Worm (Caenorhabditis elegans) whole organism, L1 larva: ENCODE results near the gene T28C6.10.

Experiments
- Y116A8C.19 ChIP-seq: sonication (generic microtip); optimal IDR thresholded peaks from 2 replicates; lab custom pipeline; 2016; ENCODE audit warnings: missing compliant biosample characterization, missing genetic modification characterization, borderline replicate concordance
- aha-1 ChIP-seq: fragments of 150-350 bp; optimal IDR thresholded peaks from 2 replicates; lab custom pipeline; 2014; ENCODE audit warnings: missing biosample characterization, missing genetic modification characterization
- blmp-1 ChIP-seq: fragments of 150-350 bp; optimal IDR thresholded peaks from 2 replicates; lab custom pipeline; 2014; ENCODE audit warnings: missing biosample characterization, missing genetic modification characterization
- ceh-8 ChIP-seq: fragments of 200-800 bp; sonication (Bioruptor generic); optimal IDR thresholded peaks from 2 replicates; lab custom pipeline; 2018; ENCODE audit warnings: mild to moderate bottlenecking, missing genetic modification characterization, moderate library complexity, missing compliant biosample characterization
- ceh-88 ChIP-seq: fragments of 200-800 bp; sonication (Bioruptor generic); IDR thresholded peaks from 2 replicates; pipeline ENCODE4 v1.3.6; 2022; ENCODE audit warnings: missing genetic modification characterization, missing compliant biosample characterization
- dpl-1 ChIP-seq, 3 experiments: fragments of 150-350 bp in 2 of 3; sonication (generic microtip) in 1 of 3; optimal IDR thresholded peaks; 2 replicates each; lab custom pipeline; 2014 to 2017; ENCODE audit warnings: missing biosample characterization in 3 of 3, missing genetic modification characterization in 3 of 3, missing genetic modification reagents in 3 of 3
- efl-1 ChIP-seq, 4 experiments: fragments of 150-350 bp; optimal IDR thresholded peaks in 3 of 4; peaks in 1 of 4; 1 replicate in 1 of 4; 2 replicates in 3 of 4; lab custom pipeline; 2014; ENCODE audit warnings: missing biosample characterization in 2 of 4, missing genetic modification characterization in 2 of 4, missing genetic modification reagents in 2 of 4
- elt-3 ChIP-seq, 6 experiments: fragments of 150-350 bp in 1 of 6; sonication (generic microtip); optimal IDR thresholded peaks; 2 replicates each; lab custom pipeline; 2017 to 2018; ENCODE audit warnings: missing biosample characterization in 6 of 6, missing genetic modification characterization in 6 of 6, inconsistent platforms in 1 of 6
- fkh-8 ChIP-seq: sonication (generic microtip); optimal IDR thresholded peaks from 2 replicates; lab custom pipeline; 2016; ENCODE audit warnings: mild to moderate bottlenecking, missing genetic modification characterization, missing compliant biosample characterization
- irx-1 ChIP-seq: sonication (generic microtip); optimal IDR thresholded peaks from 2 replicates; lab custom pipeline; 2016; ENCODE audit warnings: missing genetic modification characterization, missing compliant biosample characterization
- isw-1 ChIP-seq: fragments of 200-800 bp; sonication (Bioruptor generic); IDR thresholded peaks from 2 replicates; pipeline ENCODE4 v1.3.6; 2022; ENCODE audit warnings: missing genetic modification characterization, missing compliant biosample characterization
- lin-14 ChIP-seq: fragments of 200-800 bp; sonication (Bioruptor generic); optimal IDR thresholded peaks from 2 replicates; lab custom pipeline; 2018; ENCODE audit warnings: mild to moderate bottlenecking, missing genetic modification characterization, moderate library complexity, missing compliant biosample characterization
- lin-15B ChIP-seq: fragments of 150-350 bp; sonication (generic microtip); optimal IDR thresholded peaks from 3 replicates; lab custom pipeline; 2014; ENCODE audit warnings: missing biosample characterization, missing genetic modification characterization
- lin-35 ChIP-seq, 2 experiments: fragments of 150-350 bp; optimal IDR thresholded peaks; 2 replicates each; lab custom pipeline; 2014; ENCODE audit warnings: missing biosample characterization in 2 of 2, missing genetic modification characterization in 2 of 2, missing genetic modification reagents in 2 of 2
- lsy-2 ChIP-seq, 2 experiments: fragments of 150-350 bp; optimal IDR thresholded peaks; 2 replicates each; lab custom pipeline; 2014; ENCODE audit warnings: missing biosample characterization in 2 of 2, missing genetic modification characterization in 2 of 2
- mef-2 ChIP-seq: fragments of 150-350 bp; optimal IDR thresholded peaks from 2 replicates; lab custom pipeline; 2014; ENCODE audit warnings: missing biosample characterization, missing genetic modification characterization
- nhr-20 ChIP-seq: sonication (generic microtip); optimal IDR thresholded peaks from 2 replicates; lab custom pipeline; 2016; ENCODE audit warnings: mild to moderate bottlenecking, missing genetic modification characterization, missing compliant biosample characterization
- nhr-28 ChIP-seq: fragments of 150-350 bp; optimal IDR thresholded peaks from 2 replicates; lab custom pipeline; 2014; ENCODE audit warnings: missing biosample characterization, missing genetic modification characterization
- nhr-71 ChIP-seq: sonication (generic microtip); optimal IDR thresholded peaks from 2 replicates; lab custom pipeline; 2016; ENCODE audit warnings: mild to moderate bottlenecking, missing genetic modification characterization, moderate library complexity, missing compliant biosample characterization
- nhr-85 ChIP-seq: sonication (generic microtip); peaks from one replicate; lab custom pipeline; 2016; ENCODE audit warnings: missing genetic modification characterization, inconsistent platforms, missing compliant biosample characterization
- nhr-90 ChIP-seq: sonication (generic microtip); optimal IDR thresholded peaks from 2 replicates; lab custom pipeline; 2016; ENCODE audit warnings: mild to moderate bottlenecking, missing genetic modification characterization, missing compliant biosample characterization; ENCODE audit not compliant: poor library complexity
- pqm-1 ChIP-seq: sonication (generic microtip); optimal IDR thresholded peaks from 3 replicates; lab custom pipeline; 2017; ENCODE audit warnings: missing biosample characterization, missing genetic modification characterization
- rnt-1 ChIP-seq: sonication (generic microtip); optimal IDR thresholded peaks from 2 replicates; lab custom pipeline; 2016; ENCODE audit warnings: mild to moderate bottlenecking, missing genetic modification characterization, moderate library complexity, missing compliant biosample characterization
- skn-1 ChIP-seq: fragments of 150-350 bp; optimal IDR thresholded peaks from 2 replicates; lab custom pipeline; 2014; ENCODE audit warnings: missing biosample characterization, missing genetic modification characterization
- snpc-4 ChIP-seq: fragments of 150-350 bp; optimal IDR thresholded peaks from 2 replicates; lab custom pipeline; 2014; ENCODE audit warnings: missing biosample characterization, missing genetic modification characterization
- snu-23 ChIP-seq: sonication (generic microtip); optimal IDR thresholded peaks from 2 replicates; lab custom pipeline; 2016; ENCODE audit warnings: missing genetic modification characterization, missing compliant biosample characterization
- tbx-2 ChIP-seq: sonication (generic microtip); optimal IDR thresholded peaks from 2 replicates; lab custom pipeline; 2016; ENCODE audit warnings: missing genetic modification characterization, missing compliant biosample characterization
- unc-130 ChIP-seq: fragments of 150-350 bp; optimal IDR thresholded peaks from 2 replicates; lab custom pipeline; 2017; ENCODE audit warnings: missing biosample characterization, missing genetic modification characterization, inconsistent platforms
- unc-98 ChIP-seq: fragments of 200-800 bp; sonication (Bioruptor generic); IDR thresholded peaks from 2 replicates; pipeline ENCODE4 v1.3.6; 2022; ENCODE audit warnings: missing genetic modification characterization, missing compliant biosample characterization
- xbp-1 ChIP-seq: sonication (generic microtip); optimal IDR thresholded peaks from 2 replicates; lab custom pipeline; 2016; ENCODE audit warnings: missing genetic modification characterization, missing compliant biosample characterization
- zip-4 ChIP-seq: fragments of 200-800 bp; sonication (Bioruptor generic); optimal IDR thresholded peaks from 2 replicates; lab custom pipeline; 2018; ENCODE audit warnings: mild to moderate bottlenecking, missing genetic modification characterization, moderate library complexity, missing compliant biosample characterization

The T28C6.10 gene

ce11 chrIV:8815162-8815561, 2.6 kb upstream of the T28C6.10 start:
- TF ChIP-seq nhr-71 (tag; lab: Kevin White, UChicago) (peak; percentile 41), lin-35 (GFP tag; optimal IDR thresholded peaks at IDR 0.05; lab: Kevin White, UChicago) (peak in 1 of 2 experiments; percentile 18), tbx-2 (tag; lab: Kevin White, UChicago) (no peak), blmp-1 (tag; lab: Kevin White, UChicago) (peak; percentile 63), nhr-85 (tag; lab: Kevin White, UChicago) (peak; percentile 84), nhr-90 (tag; lab: Kevin White, UChicago) (peak; percentile 13), elt-3 (tag; optimal IDR thresholded peaks at IDR 0.05; lab: Kevin White, UChicago) (peak in 4 of 6 experiments; percentile 17 to 84 (median 32)), lsy-2 (tag; optimal IDR thresholded peaks at IDR 0.05; lab: Kevin White, UChicago) (peak in 1 of 2 experiments; percentile 31), ceh-88 (GFP tag; lab: Robert Waterston, UW) (no peak), lin-15B (tag; lab: Kevin White, UChicago) (no peak), snu-23 (GFP tag; lab: Kevin White, UChicago) (peak; percentile 51), lin-14 (GFP tag; lab: Kevin White, UChicago) (peak; percentile 64), xbp-1 (no peak), nhr-20 (tag; lab: Kevin White, UChicago) (peak; percentile 59)

ce11 chrIV:8816029-8816428, 1.7 kb upstream of the T28C6.10 start, which contains the start of gene grsp-2:
Gene grsp-2, plus strand, starts transcription at chrIV:8816329.
- TF ChIP-seq blmp-1 (tag; lab: Kevin White, UChicago) (peak; percentile 11), snu-23 (GFP tag; lab: Kevin White, UChicago) (peak; percentile 2), snpc-4 (tag; lab: Kevin White, UChicago) (no peak), nhr-90 (tag; lab: Kevin White, UChicago) (no peak), pqm-1 (tag; lab: Kevin White, UChicago) (no peak), lin-35 (GFP tag; optimal IDR thresholded peaks at IDR 0.05; lab: Kevin White, UChicago) (no peak), elt-3 (tag; optimal IDR thresholded peaks at IDR 0.05; lab: Kevin White, UChicago) (peak in 1 of 6 experiments; percentile 1), zip-4 (GFP tag; lab: Kevin White, UChicago) (no peak), ceh-8 (no peak), mef-2 (tag; lab: Kevin White, UChicago) (no peak), lin-14 (GFP tag; lab: Kevin White, UChicago) (no peak), fkh-8 (tag; lab: Kevin White, UChicago) (no peak), nhr-85 (tag; lab: Kevin White, UChicago) (peak; percentile 71), nhr-71 (tag; lab: Kevin White, UChicago) (peak; percentile 5)

ce11 chrIV:8816617-8817016, 1.1 kb upstream of the T28C6.10 start:
- no peak for TF ChIP-seq unc-98 (GFP tag; lab: Robert Waterston, UW)
- no peak for TF ChIP-seq nhr-28
- TF ChIP-seq unc-130 (tag; lab: Kevin White, UChicago): no peak
- TF ChIP-seq nhr-71 (tag; lab: Kevin White, UChicago): no peak
- no peak for TF ChIP-seq isw-1
- no peak for TF ChIP-seq irx-1 (tag; lab: Kevin White, UChicago)

- TF ChIP-seq Y116A8C.19 (no peak), nhr-90 (tag; lab: Kevin White, UChicago) (no peak), lin-14 (GFP tag; lab: Kevin White, UChicago) (no peak), lsy-2 (tag; optimal IDR thresholded peaks at IDR 0.05; lab: Kevin White, UChicago) (no peak), dpl-1 (GFP tag; optimal IDR thresholded peaks at IDR 0.05; lab: Kevin White, UChicago) (no peak), lin-15B (tag; lab: Kevin White, UChicago) (no peak), rnt-1 (tag; lab: Kevin White, UChicago) (no peak), skn-1 (no peak), aha-1 (tag; lab: Kevin White, UChicago) (no peak)
These were observed 1.7 kb downstream of the T28C6.10 start for ce11 chrIV:8819471-8819870.

ce11 chrIV:8820041-8820440, 2.3 kb downstream of the T28C6.10 start, which contains the start of gene T28C6.3:
Gene T28C6.3, plus strand, starts transcription at chrIV:8820341.
- TF ChIP-seq pqm-1 (tag; lab: Kevin White, UChicago) (no peak), efl-1 (optimal IDR thresholded peaks at IDR 0.05; lab: Kevin White, UChicago) (no peak), efl-1 (GFP tag; optimal IDR thresholded peaks at IDR 0.05 in 1 of 2; lab: Kevin White, UChicago) (peak in 1 of 2 experiments; percentile 9)
